Worm (Caenorhabditis elegans): Measurements from ENCODE around the gene dnj-19.

The dnj-19 gene

ce11 chrV:5504807-5505442, at the start of gene dnj-19, which contains the start of gene nhr-47:
dnj-19 (minus strand) TSS chrV:5504857.
nhr-47 (plus strand) TSS chrV:5505253.
- TF ChIP-seq dao-5 (tag; optimal IDR thresholded peaks at IDR 0.05) (no peak), him-1 (tag; optimal IDR thresholded peaks at IDR 0.05) (peak; percentile 59), W03F9.2 (tag; optimal IDR thresholded peaks at IDR 0.05) (peak; percentile 76)

- TF ChIP-seq W03F9.2 (tag; optimal IDR thresholded peaks at IDR 0.05), result no peak
- no peak for TF ChIP-seq dao-5 (tag; optimal IDR thresholded peaks at IDR 0.05)
- no peak for TF ChIP-seq him-1 (tag; optimal IDR thresholded peaks at IDR 0.05)
Measured at ce11 chrV:5548497-5548896, 43.8 kb upstream of the dnj-19 start.

ce11 chrV:5548051-5548450, 43.4 kb upstream of the dnj-19 start, which contains the start of gene ugt-48:
ugt-48 (minus strand) TSS chrV:5548062.
- TF ChIP-seq dao-5 (tag; optimal IDR thresholded peaks at IDR 0.05) (no peak), W03F9.2 (tag; optimal IDR thresholded peaks at IDR 0.05) (no peak), him-1 (tag; optimal IDR thresholded peaks at IDR 0.05) (no peak)

ce11 chrV:5538500-5538899, 33.8 kb upstream of the dnj-19 start, which contains the start of gene cft-1:
cft-1 (plus strand) TSS chrV:5538800.
- no peak for TF ChIP-seq W03F9.2 (tag; optimal IDR thresholded peaks at IDR 0.05)
- TF ChIP-seq dao-5 (tag; optimal IDR thresholded peaks at IDR 0.05), result no peak
- TF ChIP-seq him-1 (tag; optimal IDR thresholded peaks at IDR 0.05), result no peak

- TF ChIP-seq dao-5 (tag; optimal IDR thresholded peaks at IDR 0.05) (no peak), W03F9.2 (tag; optimal IDR thresholded peaks at IDR 0.05) (peak; percentile 35)
Measured at ce11 chrV:5536240-5536811, 31.7 kb upstream of the dnj-19 start, which contains the start of the genes cox-16 and syp-2. cox-16 (minus strand) TSS chrV:5536243. syp-2 (plus strand) TSS chrV:5536487.

- TF ChIP-seq him-1 (tag; optimal IDR thresholded peaks at IDR 0.05) (no peak), W03F9.2 (tag; optimal IDR thresholded peaks at IDR 0.05) (no peak), dao-5 (tag; optimal IDR thresholded peaks at IDR 0.05) (no peak)
Measured at ce11 chrV:5535774-5536173, 31.1 kb upstream of the dnj-19 start, which contains the start of gene C24G6.8. C24G6.8 (minus strand) TSS chrV:5535874.

ce11 chrV:5533755-5534154, 29.1 kb upstream of the dnj-19 start, which contains the start of gene grl-1:
grl-1 (minus strand) TSS chrV:5533855.
- TF ChIP-seq dao-5 (tag; optimal IDR thresholded peaks at IDR 0.05) (no peak), W03F9.2 (tag; optimal IDR thresholded peaks at IDR 0.05) (no peak), him-1 (tag; optimal IDR thresholded peaks at IDR 0.05) (no peak)

ce11 chrV:5527694-5528093, 23.0 kb upstream of the dnj-19 start:
- TF ChIP-seq him-1 (tag; optimal IDR thresholded peaks at IDR 0.05), result no peak
- no peak for TF ChIP-seq dao-5 (tag; optimal IDR thresholded peaks at IDR 0.05)
- no peak for TF ChIP-seq W03F9.2 (tag; optimal IDR thresholded peaks at IDR 0.05)

ce11 chrV:5525208-5525607, 20.6 kb upstream of the dnj-19 start:
- TF ChIP-seq W03F9.2 (tag; optimal IDR thresholded peaks at IDR 0.05) (no peak), him-1 (tag; optimal IDR thresholded peaks at IDR 0.05) (no peak), dao-5 (tag; optimal IDR thresholded peaks at IDR 0.05) (no peak)

- TF ChIP-seq dao-5 (tag; optimal IDR thresholded peaks at IDR 0.05) (no peak), W03F9.2 (tag; optimal IDR thresholded peaks at IDR 0.05) (no peak), him-1 (tag; optimal IDR thresholded peaks at IDR 0.05) (no peak)
Measured at ce11 chrV:5523260-5523659, 18.6 kb upstream of the dnj-19 start.

- no peak for TF ChIP-seq W03F9.2 (tag; optimal IDR thresholded peaks at IDR 0.05)
- TF ChIP-seq him-1 (tag; optimal IDR thresholded peaks at IDR 0.05), result no peak
- TF ChIP-seq dao-5 (tag; optimal IDR thresholded peaks at IDR 0.05), result no peak
Measured at ce11 chrV:5521735-5522241, 17.1 kb upstream of the dnj-19 start, which contains the start of gene hir-1. hir-1 (plus strand) TSS chrV:5522139.

- TF ChIP-seq dao-5 (tag; optimal IDR thresholded peaks at IDR 0.05) (no peak), W03F9.2 (tag; optimal IDR thresholded peaks at IDR 0.05) (no peak), him-1 (tag; optimal IDR thresholded peaks at IDR 0.05) (no peak)
Measured at ce11 chrV:5513630-5514378, 9.1 kb upstream of the dnj-19 start, which contains the start of the genes hpo-15 and mms-19. hpo-15 (minus strand) TSS chrV:5513830. mms-19 (plus strand) TSS chrV:5514348.

ce11 chrV:5512559-5512958, 7.9 kb upstream of the dnj-19 start:
- TF ChIP-seq W03F9.2 (tag; optimal IDR thresholded peaks at IDR 0.05), result no peak
- TF ChIP-seq him-1 (tag; optimal IDR thresholded peaks at IDR 0.05), result no peak
- TF ChIP-seq dao-5 (tag; optimal IDR thresholded peaks at IDR 0.05), result no peak

Measured in whole organism, L4/young adult.